Fruit fly (Drosophila melanogaster) whole organism, embryonic: ENCODE measurements around the gene Lcp65Ab1.

Source experiments
- Ada2b ChIP-seq: fragments of 200-800 bp; sonication (Bioruptor generic); IDR thresholded peaks from 2 replicates; pipeline ENCODE4 v1.3.6; 2022; ENCODE audit warnings: missing biosample characterization, missing genetic modification characterization
- BEAF-32 ChIP-seq: fragments of 200-800 bp; sonication (Bioruptor generic); optimal IDR thresholded peaks from 3 replicates; lab custom pipeline; 2017; ENCODE audit warnings: missing biosample characterization, missing genetic modification characterization, mild to moderate bottlenecking, moderate library complexity, missing genetic modification reagents
- CG10267 ChIP-seq: fragments of 200-800 bp; sonication (Bioruptor generic); optimal IDR thresholded peaks from 2 replicates; lab custom pipeline; 2018; ENCODE audit warnings: missing biosample characterization, mild to moderate bottlenecking, missing genetic modification characterization, moderate library complexity
- CG10321 ChIP-seq: fragments of 200-800 bp; sonication (Bioruptor generic); IDR thresholded peaks from 2 replicates; pipeline ENCODE4 v1.3.6; 2022; ENCODE audit warnings: missing biosample characterization, missing genetic modification characterization
- CG10366 ChIP-seq: fragments of 200-800 bp; sonication (Bioruptor generic); IDR thresholded peaks from 2 replicates; pipeline ENCODE4 v1.3.6; 2022; ENCODE audit warnings: missing biosample characterization, missing genetic modification characterization
- CG11398 ChIP-seq: fragments of 200-800 bp; sonication (Bioruptor generic); optimal IDR thresholded peaks from 2 replicates; lab custom pipeline; 2016; ENCODE audit warnings: missing biosample characterization, missing genetic modification characterization
- CG11695 ChIP-seq: fragments of 200-800 bp; sonication (Bioruptor generic); IDR thresholded peaks from 3 replicates; pipeline ENCODE4 v1.3.6; 2022; ENCODE audit warnings: missing biosample characterization, missing genetic modification characterization
- CG12219 ChIP-seq: fragments of 200-800 bp; sonication (Bioruptor generic); optimal IDR thresholded peaks from 3 replicates; lab custom pipeline; 2018; ENCODE audit warnings: missing biosample characterization, mild to moderate bottlenecking, missing genetic modification characterization
- CG13296 ChIP-seq: fragments of 200-800 bp; sonication (Bioruptor generic); optimal IDR thresholded peaks from 3 replicates; lab custom pipeline; 2018; ENCODE audit warnings: missing biosample characterization, mild to moderate bottlenecking, missing genetic modification characterization
- CG1647 ChIP-seq: fragments of 200-800 bp; sonication (Bioruptor generic); optimal IDR thresholded peaks from 3 replicates; lab custom pipeline; 2016; ENCODE audit warnings: missing biosample characterization, missing genetic modification characterization
- CG18011 ChIP-seq: fragments of 200-800 bp; sonication (Bioruptor generic); optimal IDR thresholded peaks from 2 replicates; lab custom pipeline; 2017; ENCODE audit warnings: missing biosample characterization, missing genetic modification characterization, mild to moderate bottlenecking, moderate library complexity, missing genotype
- CG18764 ChIP-seq: fragments of 200-800 bp; sonication (Bioruptor generic); optimal IDR thresholded peaks from 3 replicates; lab custom pipeline; 2016; ENCODE audit warnings: missing biosample characterization, missing genetic modification characterization
- CG2875 ChIP-seq: fragments of 200-800 bp; sonication (Bioruptor generic); optimal IDR thresholded peaks from 2 replicates; lab custom pipeline; 2017; ENCODE audit warnings: missing biosample characterization, mild to moderate bottlenecking, missing genetic modification characterization, missing genetic modification reagents
- CG3847 ChIP-seq: fragments of 200-800 bp; sonication (Bioruptor generic); IDR thresholded peaks from 2 replicates; pipeline ENCODE4 v1.3.6; 2022; ENCODE audit warnings: missing biosample characterization, missing genetic modification characterization
- CG3995 ChIP-seq: fragments of 200-800 bp; sonication (Bioruptor generic); optimal IDR thresholded peaks from 3 replicates; lab custom pipeline; 2016; ENCODE audit warnings: missing biosample characterization, missing genetic modification characterization
- CG6689 ChIP-seq: fragments of 200-800 bp; sonication (Bioruptor generic); IDR thresholded peaks from 2 replicates; pipeline ENCODE4 v1.3.6; 2022; ENCODE audit warnings: missing biosample characterization, missing genetic modification characterization
- CG8944 ChIP-seq: fragments of 200-800 bp; sonication (Bioruptor generic); optimal IDR thresholded peaks from 3 replicates; lab custom pipeline; 2016; ENCODE audit warnings: missing biosample characterization, missing genetic modification characterization
- CG9609 ChIP-seq: fragments of 200-800 bp; sonication (Bioruptor generic); optimal IDR thresholded peaks from 3 replicates; lab custom pipeline; 2016; ENCODE audit warnings: missing biosample characterization, missing genetic modification characterization
- Dref ChIP-seq: fragments of 200-800 bp; sonication (Bioruptor generic); IDR thresholded peaks from 2 replicates; pipeline ENCODE4 v1.3.6; 2022; ENCODE audit warnings: missing biosample characterization, missing genetic modification characterization
- Fer2 ChIP-seq: fragments of 200-800 bp; sonication (Bioruptor generic); optimal IDR thresholded peaks from 2 replicates; lab custom pipeline; 2018; ENCODE audit warnings: missing biosample characterization, mild to moderate bottlenecking, missing genetic modification characterization, moderate library complexity
- Fer3 ChIP-seq: fragments of 200-800 bp; sonication (Bioruptor generic); optimal IDR thresholded peaks from 2 replicates; lab custom pipeline; 2018; ENCODE audit warnings: missing biosample characterization, mild to moderate bottlenecking, missing genetic modification characterization, moderate library complexity
- Gug ChIP-seq: fragments of 200-800 bp; sonication (Bioruptor generic); IDR thresholded peaks from 4 replicates; pipeline ENCODE4 v1.3.6; 2022; ENCODE audit warnings: missing biosample characterization, missing genetic modification characterization
- Lim3 ChIP-seq: fragments of 200-800 bp; sonication (Bioruptor generic); IDR thresholded peaks from 2 replicates; pipeline ENCODE4 v1.3.6; 2022; ENCODE audit warnings: missing biosample characterization, missing genetic modification characterization
- Neu2 ChIP-seq: fragments of 200-800 bp; sonication (Bioruptor generic); optimal IDR thresholded peaks from 3 replicates; lab custom pipeline; 2016; ENCODE audit warnings: missing biosample characterization, missing genetic modification characterization, borderline replicate concordance
- Nf-YC ChIP-seq: fragments of 200-800 bp; optimal IDR thresholded peaks from 3 replicates; lab custom pipeline; 2019; ENCODE audit warnings: missing biosample characterization, mild to moderate bottlenecking, missing genetic modification characterization, moderate library complexity
- Ptx1 ChIP-seq: fragments of 200-800 bp; sonication (Bioruptor generic); IDR thresholded peaks from 2 replicates; pipeline ENCODE4 v1.3.6; 2022; ENCODE audit warnings: missing biosample characterization, missing genetic modification characterization
- Rx ChIP-seq: fragments of 200-800 bp; sonication (Bioruptor generic); IDR thresholded peaks from 2 replicates; pipeline ENCODE4 v1.3.6; 2022; ENCODE audit warnings: missing biosample characterization, missing genetic modification characterization
- Tbp ChIP-seq: fragments of >200 bp; optimal IDR thresholded peaks from 2 replicates; lab custom pipeline; 2018; ENCODE audit warnings: missing biosample characterization, missing genetic modification characterization
- Trl ChIP-seq, 3 experiments: fragments of >200 bp in 2 of 3; fragments of 200-800 bp in 1 of 3; sonication (Bioruptor generic) in 1 of 3; optimal IDR thresholded peaks; 2 replicates in 1 of 3; 3 replicates in 2 of 3; lab custom pipeline; 2016 to 2017; ENCODE audit warnings: missing biosample characterization in 1 of 3, missing genetic modification characterization in 1 of 3
- Vsx1 ChIP-seq: fragments of 200-800 bp; sonication (Bioruptor generic); optimal IDR thresholded peaks from 2 replicates; lab custom pipeline; 2017; ENCODE audit warnings: missing biosample characterization, mild to moderate bottlenecking, missing genetic modification characterization, missing genetic modification reagents
- bowl ChIP-seq: fragments of 200-800 bp; sonication (Bioruptor generic); IDR thresholded peaks from 2 replicates; pipeline ENCODE4 v1.3.6; 2022; ENCODE audit warnings: missing biosample characterization, missing genetic modification characterization
- chm ChIP-seq: fragments of 200-800 bp; sonication (Bioruptor generic); IDR thresholded peaks from 2 replicates; pipeline ENCODE4 v1.3.6; 2022; ENCODE audit warnings: missing biosample characterization, missing genetic modification characterization
- crol ChIP-seq: fragments of 200-800 bp; sonication (Bioruptor generic); IDR thresholded peaks from 2 replicates; pipeline ENCODE4 v1.3.6; 2022; ENCODE audit warnings: missing biosample characterization, missing genetic modification characterization
- dati ChIP-seq: fragments of 200-800 bp; sonication (Bioruptor generic); IDR thresholded peaks from 2 replicates; pipeline ENCODE4 v1.3.6; 2022; ENCODE audit warnings: missing biosample characterization, missing genetic modification characterization
- dysf ChIP-seq: fragments of 200-800 bp; sonication (Bioruptor generic); IDR thresholded peaks from 3 replicates; pipeline ENCODE4 v1.3.6; 2022; ENCODE audit warnings: missing biosample characterization, missing genetic modification characterization
- fd96Cb ChIP-seq: fragments of 200-800 bp; sonication (Bioruptor generic); optimal IDR thresholded peaks from 2 replicates; lab custom pipeline; 2018; ENCODE audit warnings: missing biosample characterization, mild to moderate bottlenecking, missing genetic modification characterization, moderate library complexity
- fru ChIP-seq: fragments of >200 bp; optimal IDR thresholded peaks from 2 replicates; lab custom pipeline; 2017
- gro ChIP-seq: fragments of 200-800 bp; sonication (Bioruptor generic); optimal IDR thresholded peaks from 2 replicates; lab custom pipeline; 2016; ENCODE audit warnings: missing biosample characterization, missing genetic modification characterization
- gsb-n ChIP-seq: fragments of 200-800 bp; sonication (Bioruptor generic); optimal IDR thresholded peaks from 3 replicates; lab custom pipeline; 2018; ENCODE audit warnings: missing biosample characterization, mild to moderate bottlenecking, missing genetic modification characterization
- gt ChIP-seq: fragments of 200-800 bp; sonication (Bioruptor generic); IDR thresholded peaks from 2 replicates; pipeline ENCODE4 v1.3.6; 2022; ENCODE audit warnings: missing biosample characterization, missing genetic modification characterization
- hth ChIP-seq: fragments of >200 bp; optimal IDR thresholded peaks from 2 replicates; lab custom pipeline; 2017; ENCODE audit warnings: inconsistent platforms
- ind ChIP-seq: fragments of 200-800 bp; sonication (Bioruptor generic); optimal IDR thresholded peaks from 3 replicates; lab custom pipeline; 2016; ENCODE audit warnings: missing biosample characterization, missing genetic modification characterization
- inv ChIP-seq: fragments of 200-800 bp; sonication (Bioruptor generic); IDR thresholded peaks from 2 replicates; pipeline ENCODE4 v1.3.6; 2022; ENCODE audit warnings: missing biosample characterization, missing genetic modification characterization; ENCODE audit not compliant: partially characterized antibody
- lbe ChIP-seq: fragments of 200-800 bp; sonication (Bioruptor generic); optimal IDR thresholded peaks from 2 replicates; lab custom pipeline; 2016; ENCODE audit warnings: missing biosample characterization, mild to moderate bottlenecking, missing genetic modification characterization
- nerfin-2 ChIP-seq: fragments of 200-800 bp; sonication (Bioruptor generic); IDR thresholded peaks from 2 replicates; pipeline ENCODE4 v1.3.6; 2022; ENCODE audit warnings: missing biosample characterization, missing genetic modification characterization; ENCODE audit not compliant: partially characterized antibody
- nom ChIP-seq: fragments of 200-800 bp; sonication (Bioruptor generic); optimal IDR thresholded peaks from 2 replicates; lab custom pipeline; 2017; ENCODE audit warnings: missing biosample characterization, missing genetic modification characterization, mild to moderate bottlenecking, moderate library complexity, missing genetic modification reagents
- peb ChIP-seq: fragments of 200-800 bp; sonication (Bioruptor generic); IDR thresholded peaks from 2 replicates; pipeline ENCODE4 v1.3.6; 2022; ENCODE audit warnings: missing biosample characterization, missing genetic modification characterization
- pfk ChIP-seq: fragments of 200-800 bp; sonication (Bioruptor generic); optimal IDR thresholded peaks from 2 replicates; lab custom pipeline; 2018; ENCODE audit warnings: missing biosample characterization, mild to moderate bottlenecking, missing genetic modification characterization, moderate library complexity
- wor ChIP-seq: fragments of 200-800 bp; sonication (Bioruptor generic); IDR thresholded peaks from 2 replicates; pipeline ENCODE4 v1.3.6; 2022; ENCODE audit warnings: missing biosample characterization, missing genetic modification characterization
- zen2 ChIP-seq: fragments of 200-800 bp; sonication (Bioruptor generic); IDR thresholded peaks from 3 replicates; pipeline ENCODE4 v1.3.6; 2022; ENCODE audit warnings: missing biosample characterization, missing genetic modification characterization; ENCODE audit not compliant: partially characterized antibody
- zfh2 ChIP-seq: fragments of 200-800 bp; sonication (Bioruptor generic); optimal IDR thresholded peaks from 2 replicates; lab custom pipeline; 2016; ENCODE audit warnings: missing biosample characterization, missing genetic modification characterization

The Lcp65Ab1 gene

DNA sequence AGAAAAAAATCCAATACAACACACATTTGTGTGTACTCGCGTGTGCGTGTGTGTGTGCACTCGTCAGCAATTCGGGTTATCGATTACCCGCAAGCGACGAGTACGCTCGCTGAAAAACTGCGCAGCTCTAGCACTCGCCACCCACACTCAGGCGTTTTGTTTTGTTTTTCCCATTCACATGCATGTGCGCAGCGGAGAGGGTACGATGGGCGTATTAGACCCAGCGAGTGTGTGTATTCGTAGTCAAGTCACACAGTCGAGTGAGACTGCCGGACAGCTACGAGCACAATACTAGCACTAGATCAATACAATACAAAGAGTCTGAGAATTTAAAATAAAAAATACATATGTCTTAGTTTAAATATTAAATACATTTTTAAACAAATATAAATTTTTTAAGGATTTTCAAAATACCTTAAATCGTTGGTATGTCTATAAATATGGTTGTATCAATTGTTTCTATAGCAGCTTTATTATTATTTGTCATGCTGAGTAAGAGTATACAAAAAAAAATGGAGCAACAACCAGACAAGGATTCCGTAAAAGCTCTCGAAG lies 35.6 kb downstream of the Lcp65Ab1 start, which contains the start of the genes D19B and CG43293 (continued):
- TF ChIP-seq dati (peak; percentile 57; the same call in 1 of the 2 replicates), lbe (GFP tag; lab: Kevin White, UChicago) (peak; percentile 78), CG13296 (GFP tag; lab: Kevin White, UChicago) (peak; percentile 88), Ada2b (GFP tag; lab: Robert Waterston, UW) (peak; percentile 90), hth (lab: Kevin White, UChicago) (no peak), CG12219 (peak; percentile 84), Fer2 (tag; lab: Kevin White, UChicago) (peak; percentile 71), Gug (GFP tag; lab: Robert Waterston, UW) (peak; percentile 97), Ptx1 (GFP tag; lab: Robert Waterston, UW) (peak; percentile 94), CG10321 (peak; percentile 65), CG18011 (peak; percentile 82), Nf-YC (tag; lab: Kevin White, UChicago) (peak; percentile 72), Lim3 (GFP tag; lab: Robert Waterston, UW) (peak; percentile 69), zfh2 (GFP tag; lab: Kevin White, UChicago) (peak; percentile 86), Rx (GFP tag; lab: Robert Waterston, UW) (peak; percentile 84), fd96Cb (tag; lab: Kevin White, UChicago) (peak; percentile 83), wor (GFP tag; lab: Robert Waterston, UW) (peak; percentile 79), ind (peak; percentile 93), CG3995 (peak; percentile 33), dysf (GFP tag; lab: Robert Waterston, UW) (peak; percentile 91), CG2875 (GFP tag; lab: Kevin White, UChicago) (peak; percentile 72), CG1647 (peak; percentile 83), CG8944 (GFP tag; lab: Kevin White, UChicago) (peak; percentile 88), nerfin-2 (GFP tag; lab: Robert Waterston, UW) (peak; percentile 77), inv (0 out of 2 replicates have a peak, but pooled peaks have one; percentile 14), CG10267 (tag; lab: Kevin White, UChicago) (peak; percentile 82), Vsx1 (GFP tag; lab: Kevin White, UChicago) (no peak), CG3847 (peak; percentile 91), Tbp (GFP tag; lab: Kevin White, UChicago) (no peak), Dref (GFP tag; lab: Robert Waterston, UW) (peak; percentile 86), chm (GFP tag; lab: Robert Waterston, UW) (peak; percentile 97), CG11695 (GFP tag; lab: Robert Waterston, UW) (peak; percentile 90), CG11398 (peak; percentile 64), BEAF-32 (peak; percentile 43), CG18764 (GFP tag; lab: Kevin White, UChicago) (peak; percentile 85), peb (peak; percentile 61), crol (GFP tag; lab: Robert Waterston, UW) (peak; percentile 34; the same call in 1 of the 2 replicates), gro (GFP tag; lab: Kevin White, UChicago) (peak; percentile 91), pfk (GFP tag; lab: Kevin White, UChicago) (peak; percentile 31), CG6689 (GFP tag; lab: Robert Waterston, UW) (peak; percentile 84), gsb-n (peak; percentile 82), nom (GFP tag; lab: Kevin White, UChicago) (peak; percentile 80), gt (GFP tag; lab: Robert Waterston, UW) (no peak), fru (peak; percentile 68), bowl (GFP tag; lab: Robert Waterston, UW) (peak; percentile 88), Trl (optimal IDR thresholded peaks at IDR 0.05; lab: Kevin White, UChicago) (no peak), Trl (GFP tag; optimal IDR thresholded peaks at IDR 0.05; lab: Kevin White, UChicago) (peak; percentile 87), CG10366 (peak; percentile 93), CG9609 (GFP tag; lab: Kevin White, UChicago) (peak; percentile 87), Fer3 (peak; percentile 89), Neu2 (GFP tag; lab: Kevin White, UChicago) (peak; percentile 26), zen2 (GFP tag; lab: Robert Waterston, UW) (peak; percentile 5; the same call in 1 of the 3 replicates)
